Fruit fly (Drosophila melanogaster): ENCODE data around the gene Sgs7.

Gene Sgs7

dm6 chr3L:11540330-11540702, 30.7 kb downstream of the Sgs7 start (continued):
- TF ChIP-seq CG10321 (GFP tag; IDR thresholded peaks at IDR 0.05) = no peak
- TF ChIP-seq CG12942 (GFP tag; optimal IDR thresholded peaks at IDR 0.05) = peak; percentile 11
- no peak for TF ChIP-seq ewg (GFP tag; optimal IDR thresholded peaks at IDR 0.05)
- TF ChIP-seq pnt (GFP tag; optimal IDR thresholded peaks at IDR 0.05) = no peak
- TF ChIP-seq aop (GFP tag; IDR thresholded peaks at IDR 0.05) = no peak
- TF ChIP-seq CG33213 (GFP tag; optimal IDR thresholded peaks at IDR 0.05) = no peak
- peak; percentile 22 for TF ChIP-seq CG10147 (GFP tag; optimal IDR thresholded peaks at IDR 0.05)
- peak; percentile 53; the same call in 1 of the 2 replicates for TF ChIP-seq Rfx (GFP tag; IDR thresholded peaks at IDR 0.05)
- TF ChIP-seq gsb-n (tag; optimal IDR thresholded peaks at IDR 0.05) = peak; percentile 55
- no peak for TF ChIP-seq CG3838 (GFP tag; optimal IDR thresholded peaks at IDR 0.05)
- TF ChIP-seq CG6254 (GFP tag; optimal IDR thresholded peaks at IDR 0.05) = peak; percentile 19
- TF ChIP-seq CG9727 (GFP tag; optimal IDR thresholded peaks at IDR 0.05) = peak; percentile 26
- TF ChIP-seq Eip74EF (GFP tag; optimal IDR thresholded peaks at IDR 0.05) = peak in 1 of 2 experiments; percentile 90
- peak; percentile 55 for TF ChIP-seq Asciz (GFP tag; optimal IDR thresholded peaks at IDR 0.05)
- peak; percentile 69 for TF ChIP-seq lab (GFP tag; optimal IDR thresholded peaks at IDR 0.05)
- TF ChIP-seq Sox100B (GFP tag; optimal IDR thresholded peaks at IDR 0.05) = peak; percentile 49
- no peak for TF ChIP-seq Taf1 (GFP tag; IDR thresholded peaks at IDR 0.05)
- TF ChIP-seq CG2129 (GFP tag; IDR thresholded peaks at IDR 0.05; ENCODE audit: partially characterized antibody) = no peak
- no peak for TF ChIP-seq Oli (tag; optimal IDR thresholded peaks at IDR 0.05)
- peak in 1 of 3 experiments; percentile 12 for TF ChIP-seq lola (GFP tag; optimal IDR thresholded peaks at IDR 0.05)
- no peak for TF ChIP-seq luna (GFP tag; optimal IDR thresholded peaks at IDR 0.05)
- TF ChIP-seq slou (GFP tag; optimal IDR thresholded peaks at IDR 0.05) = no peak
- peak; percentile 10 for TF ChIP-seq bab2 (GFP tag; optimal IDR thresholded peaks at IDR 0.05)
- TF ChIP-seq so (GFP tag; IDR thresholded peaks at IDR 0.05) = peak; percentile 51; the same call in 1 of the 3 replicates
- TF ChIP-seq MTF-1 (GFP tag; optimal IDR thresholded peaks at IDR 0.05; ENCODE audit: borderline replicate concordance) = peak; percentile 5
- TF ChIP-seq CG17829 (tag; optimal IDR thresholded peaks at IDR 0.05) = peak; percentile 25
- peak; percentile 13 for TF ChIP-seq CG15011 (GFP tag; optimal IDR thresholded peaks at IDR 0.05)
- peak; percentile 68 for TF ChIP-seq HLHmδ (GFP tag; optimal IDR thresholded peaks at IDR 0.05)
- no peak for TF ChIP-seq hth (optimal IDR thresholded peaks at IDR 0.05)
- no peak for TF ChIP-seq CG11085 (GFP tag; IDR thresholded peaks at IDR 0.05)

- TF ChIP-seq HLH54F (GFP tag; optimal IDR thresholded peaks at IDR 0.05) = no peak
- peak in 1 of 2 experiments; percentile 49 for TF ChIP-seq Dfd (GFP tag; optimal IDR thresholded peaks at IDR 0.05)
- no peak for TF ChIP-seq Antp (GFP tag; optimal IDR thresholded peaks at IDR 0.05)
These were observed 32.8 kb downstream of the Sgs7 start for dm6 chr3L:11542437-11542836.

- TF ChIP-seq Rfx (GFP tag; IDR thresholded peaks at IDR 0.05) (0 out of 2 replicates have a peak, but pooled peaks have one; percentile 33), emc (GFP tag; optimal IDR thresholded peaks at IDR 0.05) (no peak), CG12769 (tag; optimal IDR thresholded peaks at IDR 0.05) (peak; percentile 45), HLH54F (GFP tag; optimal IDR thresholded peaks at IDR 0.05) (no peak), Med (GFP tag) (peak; percentile 78), sd (tag; optimal IDR thresholded peaks at IDR 0.05) (peak; percentile 10), CG2120 (GFP tag; optimal IDR thresholded peaks at IDR 0.05) (peak; percentile 26), CG6654 (GFP tag; optimal IDR thresholded peaks at IDR 0.05) (no peak), grau (tag; optimal IDR thresholded peaks at IDR 0.05) (peak; percentile 55), chinmo (GFP tag; IDR thresholded peaks at IDR 0.05; ENCODE audit: partially characterized antibody) (0 out of 4 replicates have a peak, but pooled peaks have one; percentile 40), slbo (GFP tag; IDR thresholded peaks at IDR 0.05) (peak; percentile 23; the same call in 1 of the 2 replicates), sens (GFP tag) (peak; percentile 77), dysf (GFP tag; IDR thresholded peaks at IDR 0.05) (peak; percentile 37; the same call in 1 of the 3 replicates), CG2678 (tag; optimal IDR thresholded peaks at IDR 0.05) (peak; percentile 16), Meics (GFP tag; optimal IDR thresholded peaks at IDR 0.05) (peak; percentile 3), Max (GFP tag; optimal IDR thresholded peaks at IDR 0.05) (no peak)
These were observed 33.3 kb downstream of the Sgs7 start for dm6 chr3L:11542948-11543347.
